Fruit fly (Drosophila melanogaster) whole organism, embryonic: ENCODE measurements around the gene pr.

ENCODE experiments used
- ATbp ChIP-seq: fragments of 200-800 bp; sonication (Bioruptor generic); optimal IDR thresholded peaks from 2 replicates; lab custom pipeline; 2017; ENCODE audit warnings: missing biosample characterization, mild to moderate bottlenecking, missing genetic modification characterization, missing genetic modification reagents
- B-H2 ChIP-seq: fragments of 200-800 bp; sonication (Bioruptor generic); optimal IDR thresholded peaks from 2 replicates; lab custom pipeline; 2018; ENCODE audit warnings: missing biosample characterization, mild to moderate bottlenecking, missing genetic modification characterization
- BtbVII ChIP-seq: fragments of 200-800 bp; sonication (Bioruptor generic); optimal IDR thresholded peaks from 3 replicates; lab custom pipeline; 2017; ENCODE audit warnings: missing biosample characterization, mild to moderate bottlenecking, missing genetic modification characterization
- CG13296 ChIP-seq: fragments of 200-800 bp; sonication (Bioruptor generic); optimal IDR thresholded peaks from 3 replicates; lab custom pipeline; 2018; ENCODE audit warnings: missing biosample characterization, mild to moderate bottlenecking, missing genetic modification characterization
- CG17385 ChIP-seq: fragments of 200-800 bp; sonication (Bioruptor generic); optimal IDR thresholded peaks from 3 replicates; lab custom pipeline; 2018; ENCODE audit warnings: missing biosample characterization, mild to moderate bottlenecking, missing genetic modification characterization
- CG2678 ChIP-seq: fragments of 200-800 bp; sonication (Bioruptor generic); optimal IDR thresholded peaks from 3 replicates; lab custom pipeline; 2019; ENCODE audit warnings: missing biosample characterization, mild to moderate bottlenecking, missing genetic modification characterization, moderate library complexity
- CG3065 ChIP-seq: fragments of 200-800 bp; sonication (Bioruptor generic); optimal IDR thresholded peaks from 2 replicates; lab custom pipeline; 2016; ENCODE audit warnings: missing biosample characterization, missing genetic modification characterization
- CG33557 ChIP-seq: fragments of 200-800 bp; sonication (Bioruptor generic); optimal IDR thresholded peaks from 2 replicates; lab custom pipeline; 2019; ENCODE audit warnings: missing biosample characterization, mild to moderate bottlenecking, missing genetic modification characterization, moderate library complexity
- CG4404 ChIP-seq: fragments of 200-800 bp; sonication (Bioruptor generic); IDR thresholded peaks from 2 replicates; pipeline ENCODE4 v1.3.6; 2022; ENCODE audit warnings: missing biosample characterization, missing genetic modification characterization
- CG6813 ChIP-seq: fragments of 200-800 bp; sonication (Bioruptor generic); optimal IDR thresholded peaks from 2 replicates; lab custom pipeline; 2017; ENCODE audit warnings: missing biosample characterization, missing genetic modification characterization, mild to moderate bottlenecking, moderate library complexity, missing genetic modification reagents
- CG8924 ChIP-seq: fragments of 200-800 bp; optimal IDR thresholded peaks from 3 replicates; lab custom pipeline; 2019; ENCODE audit warnings: missing biosample characterization, mild to moderate bottlenecking, missing genetic modification characterization, moderate library complexity
- Dfd ChIP-seq, 2 experiments: fragments of >200 bp; optimal IDR thresholded peaks; 2 replicates each; lab custom pipeline; 2017; ENCODE audit warnings: missing biosample characterization in 2 of 2, missing genetic modification characterization in 2 of 2
- Dip3 ChIP-seq: fragments of 200-800 bp; sonication (Bioruptor generic); optimal IDR thresholded peaks from 3 replicates; lab custom pipeline; 2016; ENCODE audit warnings: missing biosample characterization, missing genetic modification characterization
- Doc3 ChIP-seq: fragments of 200-800 bp; sonication (Bioruptor generic); IDR thresholded peaks from 3 replicates; pipeline ENCODE4 v1.3.6; 2022; ENCODE audit warnings: missing biosample characterization, missing genetic modification characterization; ENCODE audit not compliant: partially characterized antibody
- Dref ChIP-seq: fragments of 200-800 bp; sonication (Bioruptor generic); IDR thresholded peaks from 2 replicates; pipeline ENCODE4 v1.3.6; 2022; ENCODE audit warnings: missing biosample characterization, missing genetic modification characterization
- E2f2 ChIP-seq: fragments of 200-800 bp; sonication (Bioruptor generic); IDR thresholded peaks from 2 replicates; pipeline ENCODE4 v1.3.6; 2022; ENCODE audit warnings: missing biosample characterization, missing genetic modification characterization
- Fer1 ChIP-seq: fragments of 200-800 bp; sonication (Bioruptor generic); optimal IDR thresholded peaks from 2 replicates; lab custom pipeline; 2017; ENCODE audit warnings: missing biosample characterization, mild to moderate bottlenecking, missing genetic modification characterization
- GATAe ChIP-seq: fragments of 200-800 bp; sonication (Bioruptor generic); conservative IDR thresholded peaks from 2 replicates; pipeline ENCODE4 v1.3.6; 2022; ENCODE audit warnings: missing biosample characterization, missing genetic modification characterization
- Hmr ChIP-seq: fragments of 200-800 bp; sonication (Bioruptor generic); optimal IDR thresholded peaks from 3 replicates; lab custom pipeline; 2017; ENCODE audit warnings: mild to moderate bottlenecking, missing biosample characterization, missing genetic modification reagents, missing genetic modification characterization
- Kr ChIP-seq: fragments of 200-800 bp; sonication (Bioruptor generic); optimal IDR thresholded peaks from 2 replicates; lab custom pipeline; 2017; ENCODE audit warnings: missing biosample characterization, mild to moderate bottlenecking, missing genetic modification characterization
- Lhr ChIP-seq: fragments of 200-800 bp; sonication (Bioruptor generic); optimal IDR thresholded peaks from 3 replicates; lab custom pipeline; 2017; ENCODE audit warnings: mild to moderate bottlenecking, missing biosample characterization, missing genetic modification reagents, missing genetic modification characterization
- Med ChIP-seq: fragments of 200-800 bp; sonication (Bioruptor generic); peaks from one replicate; lab custom pipeline; 2016; ENCODE audit warnings: missing biosample characterization, missing genetic modification characterization, mild to moderate bottlenecking, inconsistent platforms, moderate library complexity
- Nf-YC ChIP-seq: fragments of 200-800 bp; optimal IDR thresholded peaks from 3 replicates; lab custom pipeline; 2019; ENCODE audit warnings: missing biosample characterization, mild to moderate bottlenecking, missing genetic modification characterization, moderate library complexity
- Ravus ChIP-seq: fragments of 200-800 bp; sonication (Bioruptor generic); IDR thresholded peaks from 2 replicates; pipeline ENCODE4 v1.3.6; 2022; ENCODE audit warnings: missing biosample characterization, missing genetic modification characterization
- Vsx1 ChIP-seq: fragments of 200-800 bp; sonication (Bioruptor generic); optimal IDR thresholded peaks from 2 replicates; lab custom pipeline; 2017; ENCODE audit warnings: missing biosample characterization, mild to moderate bottlenecking, missing genetic modification characterization, missing genetic modification reagents
- ato ChIP-seq: fragments of 200-800 bp; sonication (Bioruptor generic); IDR thresholded peaks from 2 replicates; pipeline ENCODE4 v1.3.6; 2022; ENCODE audit warnings: missing biosample characterization, missing genetic modification characterization; ENCODE audit not compliant: partially characterized antibody
- cg ChIP-seq: fragments of 200-800 bp; sonication (Bioruptor generic); optimal IDR thresholded peaks from 3 replicates; lab custom pipeline; 2019; ENCODE audit warnings: missing biosample characterization, mild to moderate bottlenecking, missing genetic modification characterization, moderate library complexity
- croc ChIP-seq: fragments of 200-800 bp; sonication (Bioruptor generic); conservative IDR thresholded peaks from 3 replicates; pipeline ENCODE4 v1.3.6; 2022; ENCODE audit warnings: missing biosample characterization, missing genetic modification characterization
- cwo ChIP-seq: fragments of 200-800 bp; sonication (Bioruptor generic); optimal IDR thresholded peaks from 3 replicates; lab custom pipeline; 2017; ENCODE audit warnings: missing biosample characterization, missing genetic modification characterization, mild to moderate bottlenecking, moderate library complexity, missing genetic modification reagents
- dpn ChIP-seq, 2 experiments: fragments of 200-800 bp; sonication (Bioruptor generic); optimal IDR thresholded peaks; 3 replicates each; lab custom pipeline; 2016; ENCODE audit warnings: missing biosample characterization in 2 of 2, missing genetic modification characterization in 2 of 2
- eve ChIP-seq, 2 experiments: fragments of >200 bp; optimal IDR thresholded peaks; 2 replicates each; lab custom pipeline; 2017; ENCODE audit warnings: missing biosample characterization in 2 of 2, missing genetic modification characterization in 2 of 2
- exex ChIP-seq: fragments of 200-800 bp; sonication (Bioruptor generic); optimal IDR thresholded peaks from 4 replicates; lab custom pipeline; 2018; ENCODE audit warnings: missing biosample characterization, mild to moderate bottlenecking, missing genetic modification characterization, moderate library complexity
- gce ChIP-seq: fragments of 200-800 bp; sonication (Bioruptor generic); IDR thresholded peaks from 3 replicates; pipeline ENCODE4 v1.3.6; 2022; ENCODE audit warnings: missing biosample characterization, missing genetic modification characterization
- kni ChIP-seq: fragments of 200-800 bp; sonication (Bioruptor generic); optimal IDR thresholded peaks from 3 replicates; lab custom pipeline; 2017; ENCODE audit warnings: mild to moderate bottlenecking, missing biosample characterization, missing genetic modification reagents, missing genetic modification characterization
- lab ChIP-seq: fragments of 200-800 bp; sonication (Bioruptor generic); optimal IDR thresholded peaks from 3 replicates; lab custom pipeline; 2017; ENCODE audit warnings: missing biosample characterization, missing genetic modification characterization, mild to moderate bottlenecking, moderate library complexity, missing genetic modification reagents
- lbe ChIP-seq: fragments of 200-800 bp; sonication (Bioruptor generic); optimal IDR thresholded peaks from 2 replicates; lab custom pipeline; 2016; ENCODE audit warnings: missing biosample characterization, mild to moderate bottlenecking, missing genetic modification characterization
- onecut ChIP-seq: fragments of 200-800 bp; sonication (Bioruptor generic); IDR thresholded peaks from 2 replicates; pipeline ENCODE4 v1.3.6; 2022; ENCODE audit warnings: missing biosample characterization, missing genetic modification characterization
- pros ChIP-seq: fragments of 200-800 bp; sonication (Bioruptor generic); optimal IDR thresholded peaks from 3 replicates; lab custom pipeline; 2019; ENCODE audit warnings: missing biosample characterization, mild to moderate bottlenecking, missing genetic modification characterization, moderate library complexity
- psq ChIP-seq: fragments of 200-800 bp; sonication (Bioruptor generic); optimal IDR thresholded peaks from 2 replicates; lab custom pipeline; 2017; ENCODE audit warnings: missing biosample characterization, missing genetic modification characterization
- sd ChIP-seq: fragments of 200-800 bp; sonication (Bioruptor generic); optimal IDR thresholded peaks from 3 replicates; lab custom pipeline; 2018; ENCODE audit warnings: missing biosample characterization, mild to moderate bottlenecking, missing genetic modification characterization, moderate library complexity
- sens-2 ChIP-seq: fragments of 200-800 bp; sonication (Bioruptor generic); IDR thresholded peaks from 2 replicates; pipeline ENCODE4 v1.3.6; 2022; ENCODE audit warnings: missing biosample characterization, missing genetic modification characterization
- sima ChIP-seq: fragments of 200-800 bp; sonication (Bioruptor generic); optimal IDR thresholded peaks from 2 replicates; lab custom pipeline; 2016; ENCODE audit warnings: missing biosample characterization, missing genetic modification characterization
- sqz ChIP-seq: fragments of 200-800 bp; sonication (Bioruptor generic); optimal IDR thresholded peaks from 3 replicates; lab custom pipeline; 2018; ENCODE audit warnings: missing biosample characterization, mild to moderate bottlenecking, missing genetic modification characterization
- ssp ChIP-seq: fragments of 200-800 bp; sonication (Bioruptor generic); IDR thresholded peaks from 2 replicates; pipeline ENCODE4 v1.3.6; 2022; ENCODE audit warnings: missing biosample characterization, missing genetic modification characterization
- sug ChIP-seq: fragments of 200-800 bp; optimal IDR thresholded peaks from 2 replicates; lab custom pipeline; 2019; ENCODE audit warnings: missing biosample characterization, mild to moderate bottlenecking, missing genetic modification characterization, moderate library complexity
- trem ChIP-seq: fragments of 200-800 bp; optimal IDR thresholded peaks from 3 replicates; lab custom pipeline; 2019; ENCODE audit warnings: missing biosample characterization, mild to moderate bottlenecking, missing genetic modification characterization, moderate library complexity
- trh ChIP-seq: fragments of 200-800 bp; sonication (Bioruptor generic); optimal IDR thresholded peaks from 2 replicates; lab custom pipeline; 2016; ENCODE audit warnings: missing biosample characterization, missing genetic modification characterization
- wek ChIP-seq: fragments of 200-800 bp; sonication (Bioruptor generic); optimal IDR thresholded peaks from 3 replicates; lab custom pipeline; 2018; ENCODE audit warnings: missing biosample characterization, mild to moderate bottlenecking, missing genetic modification characterization, moderate library complexity

The pr gene

dm6 chr2L:20077423-20078401 is 2.5 kb upstream of the pr start (continued):
- TF ChIP-seq Kr (GFP tag; lab: Kevin White, UChicago) (no peak), CG13296 (peak; percentile 50), GATAe (GFP tag; lab: Robert Waterston, UW) (peak; percentile 74), pros (GFP tag; lab: Kevin White, UChicago) (peak; percentile 23), cg (GFP tag; lab: Kevin White, UChicago) (no peak), CG2678 (tag; lab: Kevin White, UChicago) (peak; percentile 30), cwo (GFP tag; lab: Kevin White, UChicago) (peak; percentile 79), Doc3 (GFP tag; lab: Robert Waterston, UW) (no peak), CG3065 (GFP tag; lab: Kevin White, UChicago) (no peak), onecut (GFP tag; lab: Robert Waterston, UW) (no peak), CG33557 (GFP tag; lab: Kevin White, UChicago) (no peak), Lhr (GFP tag; lab: Kevin White, UChicago) (no peak), sd (tag; lab: Kevin White, UChicago) (peak; percentile 78), Med (peak; percentile 33), E2f2 (GFP tag; lab: Robert Waterston, UW) (no peak), Dref (GFP tag; lab: Robert Waterston, UW) (no peak), lab (GFP tag; lab: Kevin White, UChicago) (peak; percentile 42), trh (GFP tag; lab: Kevin White, UChicago) (no peak), dpn (GFP tag; optimal IDR thresholded peaks at IDR 0.05; lab: Kevin White, UChicago) (no peak), B-H2 (peak; percentile 23), CG17385 (GFP tag; lab: Kevin White, UChicago) (no peak), Nf-YC (peak; percentile 9), lbe (no peak), gce (GFP tag; lab: Robert Waterston, UW) (no peak), sqz (GFP tag; lab: Kevin White, UChicago) (peak; percentile 30), Ravus (GFP tag; lab: Robert Waterston, UW) (no peak), ATbp (peak; percentile 4), kni (GFP tag; lab: Kevin White, UChicago) (no peak), CG6813 (peak; percentile 15), sens-2 (peak; percentile 57), psq (GFP tag; lab: Kevin White, UChicago) (no peak), exex (peak; percentile 94), Vsx1 (peak; percentile 20), Dip3 (GFP tag; lab: Kevin White, UChicago) (no peak), trem (tag; lab: Kevin White, UChicago) (no peak), wek (GFP tag; lab: Kevin White, UChicago) (no peak), Fer1 (GFP tag; lab: Kevin White, UChicago) (peak; percentile 44), ssp (GFP tag; lab: Robert Waterston, UW) (no peak), Hmr (GFP tag; lab: Kevin White, UChicago) (peak; percentile 16), BtbVII (GFP tag; lab: Kevin White, UChicago) (peak; percentile 32), CG4404 (GFP tag; lab: Robert Waterston, UW) (no peak), CG8924 (tag; lab: Kevin White, UChicago) (peak; percentile 12), sima (GFP tag; lab: Kevin White, UChicago) (no peak), Dfd (GFP tag; optimal IDR thresholded peaks at IDR 0.05; lab: Kevin White, UChicago) (no peak), croc (GFP tag; lab: Robert Waterston, UW) (no peak), sug (tag; lab: Kevin White, UChicago) (peak; percentile 98), eve (GFP tag; optimal IDR thresholded peaks at IDR 0.05; lab: Kevin White, UChicago) (no peak), ato (no peak)
